Worm (Caenorhabditis elegans) whole organism, late embryonic: Measurements from ENCODE around the gene osm-12.

Source experiments
- ceh-19 ChIP-seq: fragments of 200-800 bp; sonication (Bioruptor generic); optimal IDR thresholded peaks from 2 replicates; lab custom pipeline; 2018; ENCODE audit warnings: mild to moderate bottlenecking, missing genetic modification characterization, missing compliant biosample characterization
- ceh-30 ChIP-seq: fragments of 150-350 bp; optimal IDR thresholded peaks from 2 replicates; lab custom pipeline; 2014; ENCODE audit warnings: missing biosample characterization, missing genetic modification characterization
- ceh-45 ChIP-seq: fragments of 200-800 bp; sonication (Bioruptor generic); IDR thresholded peaks from 2 replicates; pipeline ENCODE4 v1.3.6; 2022; ENCODE audit warnings: missing genetic modification reagents, missing genetic modification characterization, missing compliant biosample characterization
- dve-1 ChIP-seq: sonication (generic microtip); optimal IDR thresholded peaks from 2 replicates; lab custom pipeline; 2017; ENCODE audit warnings: antibody characterized with exemption, mild to moderate bottlenecking, missing genetic modification characterization, missing compliant biosample characterization
- fkh-6 ChIP-seq: sonication (generic microtip); optimal IDR thresholded peaks from 2 replicates; lab custom pipeline; 2016; ENCODE audit warnings: missing genetic modification characterization, missing compliant biosample characterization
- hlh-6 ChIP-seq: sonication (generic microtip); optimal IDR thresholded peaks from 2 replicates; lab custom pipeline; 2016; ENCODE audit warnings: missing genotype, missing genetic modification characterization, missing compliant biosample characterization
- nfya-1 ChIP-seq: sonication (generic microtip); optimal IDR thresholded peaks from 2 replicates; lab custom pipeline; 2017; ENCODE audit warnings: missing genetic modification characterization, mild to moderate bottlenecking, missing compliant biosample characterization, antibody characterized with exemption, moderate library complexity
- nhr-232 ChIP-seq: sonication (generic microtip); optimal IDR thresholded peaks from 2 replicates; lab custom pipeline; 2016; ENCODE audit warnings: missing genetic modification characterization, missing compliant biosample characterization
- pros-1 ChIP-seq: fragments of 150-350 bp; optimal IDR thresholded peaks from 2 replicates; lab custom pipeline; 2014; ENCODE audit warnings: missing biosample characterization, missing genetic modification reagents, missing genetic modification characterization
- ref-2 ChIP-seq: sonication (generic microtip); optimal IDR thresholded peaks from 2 replicates; lab custom pipeline; 2016; ENCODE audit warnings: missing genetic modification characterization, missing compliant biosample characterization
- unc-55 ChIP-seq: sonication (generic microtip); optimal IDR thresholded peaks from 2 replicates; lab custom pipeline; 2017; ENCODE audit warnings: missing biosample characterization, missing genetic modification reagents, missing genetic modification characterization

osm-12 gene

DNA sequence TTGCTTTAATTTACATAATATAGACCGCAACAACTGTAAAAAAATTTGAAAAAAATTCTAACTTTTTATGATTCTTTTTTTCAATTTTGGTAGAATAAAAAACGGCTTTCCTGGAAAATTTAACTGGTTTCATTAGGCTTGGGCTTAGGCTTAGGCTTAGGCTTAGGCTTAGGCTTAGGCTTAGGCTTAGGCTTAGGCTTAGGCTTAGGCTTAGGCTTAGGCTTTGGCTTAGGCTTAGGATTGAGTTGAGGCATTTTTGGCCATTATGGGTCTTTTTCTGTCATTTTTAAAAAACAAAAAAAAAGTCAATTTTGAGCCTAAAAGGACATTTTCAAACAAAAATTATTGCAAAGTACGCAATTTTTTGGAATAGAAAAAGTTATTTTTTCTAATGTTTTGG is 58.5 kb downstream of the osm-12 start:
- no peak for TF ChIP-seq pros-1 (tag; lab: Kevin White, UChicago)
- TF ChIP-seq ceh-19 (GFP tag; lab: Kevin White, UChicago), result no peak
- no peak for TF ChIP-seq ref-2
- TF ChIP-seq dve-1 (tag; lab: Kevin White, UChicago), result peak; percentile 31

DNA sequence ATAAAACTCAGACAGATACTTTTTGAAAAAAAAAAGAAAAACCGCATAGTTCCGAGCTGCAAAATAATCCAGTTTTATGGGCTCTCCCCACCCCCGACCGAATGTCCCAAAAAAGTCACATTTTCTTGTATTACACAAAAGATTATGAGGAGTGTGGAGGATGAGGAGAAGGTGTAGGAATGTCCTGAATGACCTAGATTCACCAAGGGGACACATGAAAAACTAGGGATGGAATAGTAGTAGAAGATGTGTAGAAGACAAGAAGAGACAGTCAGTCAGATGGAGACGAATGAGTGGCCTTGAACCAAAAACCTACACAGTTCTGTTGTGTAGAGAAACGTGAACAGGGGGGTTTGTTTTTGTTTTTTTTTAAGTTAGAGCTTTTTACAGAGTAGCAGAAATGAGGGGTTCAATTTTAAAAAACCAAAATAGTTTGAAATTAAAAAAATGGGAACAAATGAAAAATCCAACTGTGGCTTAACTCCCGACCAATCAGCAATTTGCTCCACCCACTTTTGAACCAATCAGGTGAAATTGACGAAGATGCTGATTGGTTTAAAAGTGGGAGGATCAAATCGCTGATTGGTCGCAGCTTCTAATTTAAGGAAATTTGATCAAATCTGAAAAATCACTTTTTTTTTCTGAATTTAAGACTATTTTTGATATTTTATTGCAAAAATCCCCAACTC is 59.8 kb downstream of the osm-12 start:
- TF ChIP-seq nfya-1 (tag; lab: Kevin White, UChicago) (peak; percentile 94), hlh-6 (tag; lab: Kevin White, UChicago) (no peak), nhr-232 (tag; lab: Kevin White, UChicago) (no peak), unc-55 (GFP tag; lab: Kevin White, UChicago) (no peak), ceh-30 (no peak), ceh-45 (GFP tag; lab: Robert Waterston, UW) (no peak), fkh-6 (tag; lab: Kevin White, UChicago) (no peak)
